Worm (Caenorhabditis elegans) whole organism, early embryonic: ENCODE measurements around the gene anoh-1.

Source experiments
- B0310.2 ChIP-seq: sonication (generic microtip); optimal IDR thresholded peaks from 2 replicates; lab custom pipeline; 2016; ENCODE audit warnings: mild to moderate bottlenecking, missing genetic modification characterization, missing compliant biosample characterization
- F13C5.2 ChIP-seq: sonication (generic microtip); optimal IDR thresholded peaks from 2 replicates; lab custom pipeline; 2017; ENCODE audit warnings: mild to moderate bottlenecking, missing genetic modification characterization, inconsistent platforms, missing compliant biosample characterization
- aly-1 ChIP-seq: sonication (generic microtip); optimal IDR thresholded peaks from 2 replicates; lab custom pipeline; 2016; ENCODE audit warnings: missing genetic modification characterization, missing compliant biosample characterization
- ama-1 ChIP-seq: fragments of 150-350 bp; optimal IDR thresholded peaks from 2 replicates; lab custom pipeline; 2014
- ceh-13 ChIP-seq: fragments of 200-800 bp; sonication (Bioruptor generic); optimal IDR thresholded peaks from 2 replicates; lab custom pipeline; 2018; ENCODE audit warnings: mild to moderate bottlenecking, missing genetic modification characterization, missing compliant biosample characterization
- ceh-36 ChIP-seq: sonication (generic microtip); optimal IDR thresholded peaks from 2 replicates; lab custom pipeline; 2016; ENCODE audit warnings: missing genetic modification characterization, inconsistent platforms, missing compliant biosample characterization
- ets-7 ChIP-seq: sonication (generic microtip); optimal IDR thresholded peaks from 2 replicates; lab custom pipeline; 2016; ENCODE audit warnings: missing genotype, missing genetic modification characterization, missing compliant biosample characterization
- flt-1 ChIP-seq: fragments of 200-800 bp; sonication (Bioruptor generic); IDR thresholded peaks from 2 replicates; pipeline ENCODE4 v1.3.6; 2022; ENCODE audit warnings: missing genetic modification characterization, missing compliant biosample characterization
- hmbx-1 ChIP-seq: sonication (generic microtip); optimal IDR thresholded peaks from 2 replicates; lab custom pipeline; 2016; ENCODE audit warnings: mild to moderate bottlenecking, missing genetic modification characterization, missing compliant biosample characterization
- hmg-4 ChIP-seq: fragments of 200-800 bp; sonication (Bioruptor generic); optimal IDR thresholded peaks from 2 replicates; lab custom pipeline; 2018; ENCODE audit warnings: mild to moderate bottlenecking, missing genetic modification characterization, missing compliant biosample characterization
- hnd-1 ChIP-seq: sonication (generic microtip); optimal IDR thresholded peaks from 2 replicates; lab custom pipeline; 2016; ENCODE audit warnings: missing genetic modification characterization, missing compliant biosample characterization
- pes-1 ChIP-seq: fragments of 200-800 bp; sonication (Bioruptor generic); IDR thresholded peaks from 2 replicates; pipeline ENCODE4 v1.3.6; 2022; ENCODE audit warnings: missing genetic modification reagents, missing genetic modification characterization, missing compliant biosample characterization
- scrt-1 ChIP-seq: fragments of 200-800 bp; sonication (Bioruptor generic); IDR thresholded peaks from 2 replicates; pipeline ENCODE4 v1.3.6; 2022; ENCODE audit warnings: missing genetic modification characterization, missing compliant biosample characterization
- sea-1 ChIP-seq: fragments of 200-800 bp; sonication (Bioruptor generic); conservative IDR thresholded peaks from 2 replicates; pipeline ENCODE4 v1.3.6; 2022; ENCODE audit warnings: missing genetic modification characterization, missing compliant biosample characterization
- tbx-11 ChIP-seq: fragments of 200-800 bp; sonication (Bioruptor generic); IDR thresholded peaks from 2 replicates; pipeline ENCODE4 v1.3.6; 2022; ENCODE audit warnings: missing genetic modification characterization, missing compliant biosample characterization
- tbx-37 ChIP-seq: fragments of 200-800 bp; sonication (Bioruptor generic); conservative IDR thresholded peaks from 2 replicates; pipeline ENCODE4 v1.3.6; 2022; ENCODE audit warnings: missing genetic modification reagents, missing genetic modification characterization, missing compliant biosample characterization
- tra-4 ChIP-seq: sonication (generic microtip); optimal IDR thresholded peaks from 2 replicates; lab custom pipeline; 2017; ENCODE audit warnings: missing genetic modification characterization, missing compliant biosample characterization

anoh-1 gene

ce11 chrIII:13246265-13246664, at the start of gene anoh-1:
Gene anoh-1, plus strand, starts transcription at chrIII:13246565.
- TF ChIP-seq ceh-36 (tag; lab: Kevin White, UChicago) (no peak), tbx-37 (no peak), B0310.2 (tag; lab: Kevin White, UChicago) (no peak), scrt-1 (GFP tag; lab: Robert Waterston, UW) (no peak), hmg-4 (no peak), ama-1 (lab: Kevin White, UChicago) (no peak)

ce11 chrIII:13201079-13201478, 45.3 kb upstream of the anoh-1 start:
- TF ChIP-seq sea-1 (GFP tag; lab: Robert Waterston, UW) (no peak), hmg-4 (no peak), hmbx-1 (tag; lab: Kevin White, UChicago) (no peak), ets-7 (tag; lab: Kevin White, UChicago) (no peak), F13C5.2 (tag; lab: Kevin White, UChicago) (no peak), ama-1 (lab: Kevin White, UChicago) (no peak), tra-4 (tag; lab: Kevin White, UChicago) (no peak), ceh-36 (tag; lab: Kevin White, UChicago) (no peak), hnd-1 (tag; lab: Kevin White, UChicago) (no peak), pes-1 (GFP tag; lab: Robert Waterston, UW) (no peak), tbx-37 (no peak), ceh-13 (no peak), flt-1 (GFP tag; lab: Robert Waterston, UW) (no peak), B0310.2 (tag; lab: Kevin White, UChicago) (no peak), aly-1 (tag; lab: Kevin White, UChicago) (no peak)

- TF ChIP-seq aly-1 (tag; lab: Kevin White, UChicago): no peak
- TF ChIP-seq B0310.2 (tag; lab: Kevin White, UChicago): no peak
- TF ChIP-seq tra-4 (tag; lab: Kevin White, UChicago): no peak
Observed at ce11 chrIII:13201901-13202300, 44.5 kb upstream of the anoh-1 start.

ce11 chrIII:13204682-13205081, 41.7 kb upstream of the anoh-1 start, which contains the start of gene Y39E4B.11:
Gene Y39E4B.11, plus strand, starts transcription at chrIII:13204982.
- TF ChIP-seq pes-1 (GFP tag; lab: Robert Waterston, UW) (no peak), aly-1 (tag; lab: Kevin White, UChicago) (no peak), B0310.2 (tag; lab: Kevin White, UChicago) (no peak), ceh-36 (tag; lab: Kevin White, UChicago) (no peak), ceh-13 (no peak), flt-1 (GFP tag; lab: Robert Waterston, UW) (no peak), hmg-4 (no peak), F13C5.2 (tag; lab: Kevin White, UChicago) (no peak), scrt-1 (GFP tag; lab: Robert Waterston, UW) (no peak), ets-7 (tag; lab: Kevin White, UChicago) (no peak), tra-4 (tag; lab: Kevin White, UChicago) (no peak), tbx-11 (GFP tag; lab: Robert Waterston, UW) (no peak), hmbx-1 (tag; lab: Kevin White, UChicago) (no peak), ama-1 (lab: Kevin White, UChicago) (no peak), hnd-1 (tag; lab: Kevin White, UChicago) (no peak), sea-1 (GFP tag; lab: Robert Waterston, UW) (no peak), tbx-37 (no peak)

ce11 chrIII:13208978-13209377, 37.4 kb upstream of the anoh-1 start:
- TF ChIP-seq ets-7 (tag; lab: Kevin White, UChicago): no peak

- TF ChIP-seq tra-4 (tag; lab: Kevin White, UChicago) (no peak), F13C5.2 (tag; lab: Kevin White, UChicago) (no peak), hmg-4 (no peak), B0310.2 (tag; lab: Kevin White, UChicago) (no peak), flt-1 (GFP tag; lab: Robert Waterston, UW) (no peak), tbx-37 (no peak), ceh-36 (tag; lab: Kevin White, UChicago) (no peak), scrt-1 (GFP tag; lab: Robert Waterston, UW) (no peak), ets-7 (tag; lab: Kevin White, UChicago) (no peak), aly-1 (tag; lab: Kevin White, UChicago) (no peak), ceh-13 (no peak), sea-1 (GFP tag; lab: Robert Waterston, UW) (no peak), hnd-1 (tag; lab: Kevin White, UChicago) (no peak), pes-1 (GFP tag; lab: Robert Waterston, UW) (no peak), ama-1 (lab: Kevin White, UChicago) (no peak), hmbx-1 (tag; lab: Kevin White, UChicago) (no peak), tbx-11 (GFP tag; lab: Robert Waterston, UW) (no peak)
Observed at ce11 chrIII:13212366-13212765, 34.0 kb upstream of the anoh-1 start, which contains the start of gene tsp-3. Gene tsp-3, plus strand, starts transcription at chrIII:13212666.

ce11 chrIII:13213111-13213510, 33.3 kb upstream of the anoh-1 start:
- TF ChIP-seq pes-1 (GFP tag; lab: Robert Waterston, UW): no peak

ce11 chrIII:13215682-13216081, 30.7 kb upstream of the anoh-1 start:
- TF ChIP-seq ceh-13 (no peak), aly-1 (tag; lab: Kevin White, UChicago) (no peak), ets-7 (tag; lab: Kevin White, UChicago) (no peak), hmbx-1 (tag; lab: Kevin White, UChicago) (no peak), tra-4 (tag; lab: Kevin White, UChicago) (no peak)
